Worm (Caenorhabditis elegans) whole organism, late embryonic: ENCODE measurements around the gene C55A1.6.

ENCODE experiments used
- ama-1 ChIP-seq: fragments of 150-350 bp; optimal IDR thresholded peaks from 2 replicates; lab custom pipeline; 2014
- che-1 ChIP-seq: sonication (generic microtip); optimal IDR thresholded peaks from 2 replicates; lab custom pipeline; 2016; ENCODE audit warnings: mild to moderate bottlenecking, missing genetic modification characterization, missing compliant biosample characterization
- ets-4 ChIP-seq: sonication (generic microtip); optimal IDR thresholded peaks from 2 replicates; lab custom pipeline; 2016; ENCODE audit warnings: missing genetic modification characterization, missing compliant biosample characterization
- fkh-10 ChIP-seq: fragments of 150-350 bp; optimal IDR thresholded peaks from 2 replicates; lab custom pipeline; 2014; ENCODE audit warnings: missing biosample characterization, missing genetic modification reagents, missing genetic modification characterization
- hlh-30 ChIP-seq: sonication (generic microtip); optimal IDR thresholded peaks from 2 replicates; lab custom pipeline; 2017; ENCODE audit warnings: antibody characterized with exemption, missing genetic modification characterization, missing compliant biosample characterization; ENCODE audit not compliant: insufficient read depth
- lin-11 ChIP-seq: fragments of 200-800 bp; sonication (Bioruptor generic); optimal IDR thresholded peaks from 2 replicates; lab custom pipeline; 2018; ENCODE audit warnings: mild to moderate bottlenecking, missing genetic modification characterization, missing compliant biosample characterization
- nhr-11 ChIP-seq: fragments of 150-350 bp; optimal IDR thresholded peaks from 2 replicates; lab custom pipeline; 2014; ENCODE audit warnings: missing biosample characterization, missing genetic modification characterization
- syd-9 ChIP-seq: sonication (generic microtip); optimal IDR thresholded peaks from 2 replicates; lab custom pipeline; 2016; ENCODE audit warnings: mild to moderate bottlenecking, missing genetic modification characterization, moderate library complexity, missing compliant biosample characterization

ce11 chrV:15687660-15688059, 39.8 kb downstream of the C55A1.6 start, which contains the start of gene nhr-197:
- TF ChIP-seq ets-4 (tag; lab: Kevin White, UChicago) (no peak), fkh-10 (GFP tag; lab: Kevin White, UChicago) (no peak), hlh-30 (tag; lab: Kevin White, UChicago) (no peak), che-1 (tag; lab: Kevin White, UChicago) (no peak), nhr-11 (no peak), ama-1 (no peak), syd-9 (no peak), lin-11 (tag; lab: Kevin White, UChicago) (no peak)
